Worm (Caenorhabditis elegans) whole organism, L3 larva: ENCODE measurements around the gene iglr-1.

Source experiments
- aly-2 ChIP-seq: fragments of 150-350 bp; optimal IDR thresholded peaks from 2 replicates; lab custom pipeline; 2014; ENCODE audit warnings: missing biosample characterization, missing genetic modification characterization
- ceh-16 ChIP-seq: sonication (generic microtip); optimal IDR thresholded peaks from 2 replicates; lab custom pipeline; 2017; ENCODE audit warnings: missing biosample characterization, missing genetic modification characterization
- daf-12 ChIP-seq: fragments of 150-350 bp; optimal IDR thresholded peaks from 2 replicates; lab custom pipeline; 2014; ENCODE audit warnings: missing biosample characterization, missing genetic modification reagents, missing genetic modification characterization
- elt-3 ChIP-seq, 3 experiments: fragments of 150-350 bp in 1 of 3; sonication (generic microtip) in 2 of 3; optimal IDR thresholded peaks; 2 replicates in 2 of 3; 4 replicates in 1 of 3; lab custom pipeline; 2014 to 2017; ENCODE audit warnings: missing biosample characterization in 3 of 3, missing genetic modification characterization in 3 of 3
- fos-1 ChIP-seq: fragments of 150-350 bp; optimal IDR thresholded peaks from 2 replicates; lab custom pipeline; 2014; ENCODE audit warnings: missing biosample characterization, missing genetic modification characterization
- nhr-12 ChIP-seq: fragments of 150-350 bp; optimal IDR thresholded peaks from 2 replicates; lab custom pipeline; 2014; ENCODE audit warnings: missing biosample characterization, missing genetic modification characterization
- nhr-77 ChIP-seq: fragments of 150-350 bp; optimal IDR thresholded peaks from 2 replicates; lab custom pipeline; 2014; ENCODE audit warnings: missing biosample characterization, missing genetic modification characterization
- pha-4 ChIP-seq: fragments of 150-350 bp; optimal IDR thresholded peaks from 2 replicates; lab custom pipeline; 2014; ENCODE audit warnings: missing biosample characterization, missing genetic modification reagents, missing genetic modification characterization
- pqm-1 ChIP-seq: fragments of 150-350 bp; optimal IDR thresholded peaks from 2 replicates; lab custom pipeline; 2017; ENCODE audit warnings: missing biosample characterization, missing genetic modification characterization, inconsistent platforms
- sea-2 ChIP-seq: fragments of 150-350 bp; sonication (generic microtip); optimal IDR thresholded peaks from 4 replicates; lab custom pipeline; 2014; ENCODE audit warnings: missing biosample characterization, missing genetic modification reagents, missing genetic modification characterization

- TF ChIP-seq aly-2 (tag; lab: Kevin White, UChicago) (no peak), daf-12 (tag; lab: Kevin White, UChicago) (no peak), pqm-1 (tag; lab: Kevin White, UChicago) (no peak), sea-2 (no peak), nhr-77 (tag; lab: Kevin White, UChicago) (no peak), fos-1 (tag; lab: Kevin White, UChicago) (no peak), ceh-16 (tag; lab: Kevin White, UChicago) (no peak), nhr-12 (tag; lab: Kevin White, UChicago) (no peak), pha-4 (tag; lab: Kevin White, UChicago) (no peak), elt-3 (tag; optimal IDR thresholded peaks at IDR 0.05; lab: Kevin White, UChicago) (no peak)
Observed at ce11 chrX:15008697-15009096, 17.5 kb upstream of the iglr-1 start.
